Fruit fly (Drosophila melanogaster) whole organism, adult: ENCODE results near the gene CG3984.

Source experiments
- CG11617 ChIP-seq: fragments of 200-800 bp; sonication (Bioruptor generic); optimal IDR thresholded peaks from 2 replicates; lab custom pipeline; 2017; ENCODE audit warnings: mild to moderate bottlenecking, missing biosample characterization, missing genetic modification reagents, missing genetic modification characterization
- CG12768 ChIP-seq: fragments of 200-800 bp; sonication (Bioruptor generic); optimal IDR thresholded peaks from 2 replicates; lab custom pipeline; 2017; ENCODE audit warnings: missing biosample characterization, missing genetic modification characterization, mild to moderate bottlenecking, moderate library complexity, missing genetic modification reagents
- CG14711 ChIP-seq: fragments of 200-800 bp; sonication (Bioruptor generic); optimal IDR thresholded peaks from 2 replicates; lab custom pipeline; 2018; ENCODE audit warnings: missing biosample characterization, mild to moderate bottlenecking, missing genetic modification characterization, moderate library complexity
- CG5204 ChIP-seq: fragments of 200-800 bp; sonication (Bioruptor generic); optimal IDR thresholded peaks from 2 replicates; lab custom pipeline; 2016; ENCODE audit warnings: missing biosample characterization, missing genetic modification characterization
- Clk ChIP-seq: fragments of 200-800 bp; sonication (Bioruptor generic); optimal IDR thresholded peaks from 2 replicates; lab custom pipeline; 2017; ENCODE audit warnings: missing biosample characterization, missing genetic modification characterization
- Crg-1 ChIP-seq: fragments of 200-800 bp; sonication (Bioruptor generic); optimal IDR thresholded peaks from 2 replicates; lab custom pipeline; 2016; ENCODE audit warnings: missing biosample characterization, missing genetic modification characterization
- Mnt ChIP-seq: fragments of 200-800 bp; sonication (Bioruptor generic); optimal IDR thresholded peaks from 2 replicates; lab custom pipeline; 2016; ENCODE audit warnings: missing biosample characterization, mild to moderate bottlenecking, missing genetic modification characterization
- bab1 ChIP-seq: fragments of 200-800 bp; sonication (Bioruptor generic); optimal IDR thresholded peaks from 3 replicates; lab custom pipeline; 2019; ENCODE audit warnings: missing biosample characterization, mild to moderate bottlenecking, missing genetic modification characterization, moderate library complexity
- cnc ChIP-seq, 2 experiments: fragments of >200 bp; optimal IDR thresholded peaks; 2 replicates each; lab custom pipeline; 2017
- kay ChIP-seq: fragments of 200-800 bp; sonication (Bioruptor generic); peaks from one replicate; lab custom pipeline; 2016; ENCODE audit warnings: missing biosample characterization, missing genetic modification characterization, borderline replicate concordance
- ovo ChIP-seq: fragments of 200-800 bp; sonication (Bioruptor generic); optimal IDR thresholded peaks from 2 replicates; lab custom pipeline; 2016; ENCODE audit warnings: missing biosample characterization, missing genetic modification characterization

- TF ChIP-seq kay (GFP tag; lab: Kevin White, UChicago): no peak
- TF ChIP-seq CG12768 (GFP tag; lab: Kevin White, UChicago): peak; percentile 52
- TF ChIP-seq Mnt (GFP tag; lab: Kevin White, UChicago): peak; percentile 49
- peak; percentile 23 for TF ChIP-seq CG14711
- no peak for TF ChIP-seq Clk
- peak; percentile 50 for TF ChIP-seq CG11617 (GFP tag; lab: Kevin White, UChicago)
- TF ChIP-seq cnc (optimal IDR thresholded peaks at IDR 0.05; lab: Kevin White, UChicago): no peak
- TF ChIP-seq CG5204 (GFP tag; lab: Kevin White, UChicago): no peak
- TF ChIP-seq bab1 (GFP tag; lab: Kevin White, UChicago): peak; percentile 20
- no peak for TF ChIP-seq ovo (GFP tag; lab: Kevin White, UChicago)
- TF ChIP-seq Crg-1 (GFP tag; lab: Kevin White, UChicago): peak; percentile 15
Observed at dm6 chr3R:15147038-15147744, 10.2 kb downstream of the CG3984 start, which contains the start of gene Glys.
